Worm (Caenorhabditis elegans): ENCODE measurements around the gene lntl-1.
A peak's percentile ranks its signal among the peaks of the same experiment; 100 is the strongest.

Gene lntl-1

ce11 chrIV:5765652-5766051, 41.2 kb downstream of the lntl-1 start:
- TF ChIP-seq unc-39 (tag; optimal IDR thresholded peaks at IDR 0.05) (no peak), nhr-28 (tag; optimal IDR thresholded peaks at IDR 0.05) (no peak), unc-120 (tag; optimal IDR thresholded peaks at IDR 0.05; ENCODE audit: poor library complexity, severe bottlenecking) (no peak)

ce11 chrIV:5764392-5764791, 42.5 kb downstream of the lntl-1 start:
- no peak for TF ChIP-seq hlh-1 (tag; optimal IDR thresholded peaks at IDR 0.05)
- no peak for TF ChIP-seq snpc-4 (tag; optimal IDR thresholded peaks at IDR 0.05)
- TF ChIP-seq nhr-28 (tag; optimal IDR thresholded peaks at IDR 0.05) = no peak
- TF ChIP-seq zip-8 (tag; optimal IDR thresholded peaks at IDR 0.05) = no peak
- TF ChIP-seq flh-1 (GFP tag; optimal IDR thresholded peaks at IDR 0.05) = no peak
- TF ChIP-seq ceh-43 (GFP tag; optimal IDR thresholded peaks at IDR 0.05) = no peak
- no peak for TF ChIP-seq nhr-2 (tag; optimal IDR thresholded peaks at IDR 0.05)
- TF ChIP-seq tbx-8 (GFP tag; optimal IDR thresholded peaks at IDR 0.05) = no peak
- TF ChIP-seq drap-1 (GFP tag; optimal IDR thresholded peaks at IDR 0.05) = no peak
- TF ChIP-seq bed-3 (GFP tag; optimal IDR thresholded peaks at IDR 0.05) = no peak
- no peak for TF ChIP-seq mab-5 (tag; optimal IDR thresholded peaks at IDR 0.05)
- TF ChIP-seq nhr-76 (tag; optimal IDR thresholded peaks at IDR 0.05) = no peak
- TF ChIP-seq sptf-1 (tag; optimal IDR thresholded peaks at IDR 0.05) = no peak
- TF ChIP-seq ztf-11 (tag; optimal IDR thresholded peaks at IDR 0.05) = no peak
- TF ChIP-seq mls-2 (tag; optimal IDR thresholded peaks at IDR 0.05) = no peak
- no peak for TF ChIP-seq nhr-12 (tag; optimal IDR thresholded peaks at IDR 0.05)
- TF ChIP-seq cnd-1 (tag; optimal IDR thresholded peaks at IDR 0.05) = no peak

ce11 chrIV:5762770-5763169, 44.1 kb downstream of the lntl-1 start:
- TF ChIP-seq unc-62 (GFP tag; optimal IDR thresholded peaks at IDR 0.05) (no peak), elt-1 (tag; optimal IDR thresholded peaks at IDR 0.05; ENCODE audit: borderline replicate concordance, insufficient read depth) (no peak), unc-39 (tag; optimal IDR thresholded peaks at IDR 0.05) (no peak), sptf-1 (tag; optimal IDR thresholded peaks at IDR 0.05) (no peak), ztf-11 (tag; optimal IDR thresholded peaks at IDR 0.05) (no peak), ceh-83 (GFP tag; optimal IDR thresholded peaks at IDR 0.05) (no peak), nhr-76 (tag; optimal IDR thresholded peaks at IDR 0.05) (no peak), ham-2 (GFP tag; optimal IDR thresholded peaks at IDR 0.05) (no peak)

ce11 chrIV:5761211-5761907, 45.5 kb downstream of the lntl-1 start:
- TF ChIP-seq elt-1 (tag; optimal IDR thresholded peaks at IDR 0.05; ENCODE audit: borderline replicate concordance, insufficient read depth) = peak; percentile 85
- no peak for TF ChIP-seq hlh-1 (tag; optimal IDR thresholded peaks at IDR 0.05)

- no peak for TF ChIP-seq elt-3 (tag; optimal IDR thresholded peaks at IDR 0.05)
- no peak for TF ChIP-seq unc-62 (GFP tag; optimal IDR thresholded peaks at IDR 0.05)
- no peak for TF ChIP-seq mls-2 (tag; optimal IDR thresholded peaks at IDR 0.05)
- no peak for TF ChIP-seq unc-39 (tag; optimal IDR thresholded peaks at IDR 0.05)
- TF ChIP-seq nhr-237 (tag; optimal IDR thresholded peaks at IDR 0.05) = no peak
- TF ChIP-seq ceh-43 (GFP tag; optimal IDR thresholded peaks at IDR 0.05) = no peak
- no peak for TF ChIP-seq tbx-8 (GFP tag; optimal IDR thresholded peaks at IDR 0.05)
- no peak for TF ChIP-seq nhr-28 (tag; optimal IDR thresholded peaks at IDR 0.05)
- TF ChIP-seq sptf-1 (tag; optimal IDR thresholded peaks at IDR 0.05) = no peak
- no peak for TF ChIP-seq lin-13 (tag; optimal IDR thresholded peaks at IDR 0.05)
- TF ChIP-seq snpc-4 (tag; optimal IDR thresholded peaks at IDR 0.05) = no peak
These were observed 46.2 kb downstream of the lntl-1 start for ce11 chrIV:5760656-5761055.

- TF ChIP-seq elt-3 (tag; optimal IDR thresholded peaks at IDR 0.05) (no peak), elt-1 (tag; optimal IDR thresholded peaks at IDR 0.05; ENCODE audit: borderline replicate concordance, insufficient read depth) (peak; percentile 66)
These were observed 48.2 kb downstream of the lntl-1 start for ce11 chrIV:5758695-5759094.

- TF ChIP-seq ham-2 (GFP tag; optimal IDR thresholded peaks at IDR 0.05) (no peak), nhr-237 (tag; optimal IDR thresholded peaks at IDR 0.05) (no peak), bed-3 (GFP tag; optimal IDR thresholded peaks at IDR 0.05) (no peak), sem-2 (GFP tag; optimal IDR thresholded peaks at IDR 0.05) (no peak), unc-62 (GFP tag; optimal IDR thresholded peaks at IDR 0.05) (no peak), hlh-1 (tag; optimal IDR thresholded peaks at IDR 0.05) (no peak)
These were observed 49.1 kb downstream of the lntl-1 start, which contains the start of gene nhr-46 for ce11 chrIV:5757762-5758161. TSS of gene nhr-46 (minus strand) at chrIV:5757862.
